Fruit fly (Drosophila melanogaster) whole organism, embryonic: ENCODE measurements around the gene Papss.
A peak's percentile ranks its signal among the peaks of the same experiment; 100 is the strongest.

Source experiments
- Asciz ChIP-seq: fragments of 200-800 bp; sonication (Bioruptor generic); optimal IDR thresholded peaks from 2 replicates; lab custom pipeline; 2017; ENCODE audit warnings: missing biosample characterization, mild to moderate bottlenecking, missing genetic modification characterization, missing genetic modification reagents
- Atf-2 ChIP-seq: fragments of 200-800 bp; sonication (Bioruptor generic); optimal IDR thresholded peaks from 2 replicates; lab custom pipeline; 2016; ENCODE audit warnings: missing biosample characterization, missing genetic modification characterization
- B-H2 ChIP-seq: fragments of 200-800 bp; sonication (Bioruptor generic); optimal IDR thresholded peaks from 2 replicates; lab custom pipeline; 2018; ENCODE audit warnings: missing biosample characterization, mild to moderate bottlenecking, missing genetic modification characterization
- CG10654 ChIP-seq: fragments of 200-800 bp; sonication (Bioruptor generic); optimal IDR thresholded peaks from 2 replicates; lab custom pipeline; 2016; ENCODE audit warnings: missing biosample characterization, missing genetic modification characterization
- CG11085 ChIP-seq: fragments of 200-800 bp; sonication (Bioruptor generic); IDR thresholded peaks from 2 replicates; pipeline ENCODE4 v1.3.6; 2022; ENCODE audit warnings: missing biosample characterization, missing genetic modification characterization
- CG11695 ChIP-seq: fragments of 200-800 bp; sonication (Bioruptor generic); IDR thresholded peaks from 3 replicates; pipeline ENCODE4 v1.3.6; 2022; ENCODE audit warnings: missing biosample characterization, missing genetic modification characterization
- CG12942 ChIP-seq: fragments of 200-800 bp; sonication (Bioruptor generic); optimal IDR thresholded peaks from 3 replicates; lab custom pipeline; 2016; ENCODE audit warnings: missing biosample characterization, missing genetic modification characterization
- CG14050 ChIP-seq: fragments of 200-800 bp; sonication (Bioruptor generic); IDR thresholded peaks from 3 replicates; pipeline ENCODE4 v1.3.6; 2022; ENCODE audit warnings: missing biosample characterization, missing genetic modification characterization
- CG1647 ChIP-seq: fragments of 200-800 bp; sonication (Bioruptor generic); optimal IDR thresholded peaks from 3 replicates; lab custom pipeline; 2016; ENCODE audit warnings: missing biosample characterization, missing genetic modification characterization
- CG17361 ChIP-seq: fragments of 200-800 bp; sonication (Bioruptor generic); IDR thresholded peaks from 3 replicates; pipeline ENCODE4 v1.3.6; 2022; ENCODE audit warnings: missing biosample characterization, missing genetic modification characterization
- CG2120 ChIP-seq: fragments of 200-800 bp; sonication (Bioruptor generic); optimal IDR thresholded peaks from 3 replicates; lab custom pipeline; 2016; ENCODE audit warnings: missing biosample characterization, missing genetic modification characterization
- CG31388 ChIP-seq: fragments of 200-800 bp; sonication (Bioruptor generic); optimal IDR thresholded peaks from 2 replicates; lab custom pipeline; 2016; ENCODE audit warnings: missing biosample characterization, missing genetic modification characterization
- CG3847 ChIP-seq: fragments of 200-800 bp; sonication (Bioruptor generic); IDR thresholded peaks from 2 replicates; pipeline ENCODE4 v1.3.6; 2022; ENCODE audit warnings: missing biosample characterization, missing genetic modification characterization
- CG3995 ChIP-seq: fragments of 200-800 bp; sonication (Bioruptor generic); optimal IDR thresholded peaks from 3 replicates; lab custom pipeline; 2016; ENCODE audit warnings: missing biosample characterization, missing genetic modification characterization
- CG4424 ChIP-seq: fragments of 200-800 bp; sonication (Bioruptor generic); optimal IDR thresholded peaks from 3 replicates; lab custom pipeline; 2016; ENCODE audit warnings: missing biosample characterization, missing genetic modification characterization
- CG7839 ChIP-seq: fragments of 200-800 bp; sonication (Bioruptor generic); optimal IDR thresholded peaks from 3 replicates; lab custom pipeline; 2018; ENCODE audit warnings: missing biosample characterization, mild to moderate bottlenecking, missing genetic modification characterization, moderate library complexity
- CG9797 ChIP-seq: fragments of 200-800 bp; sonication (Bioruptor generic); optimal IDR thresholded peaks from 3 replicates; lab custom pipeline; 2018; ENCODE audit warnings: missing biosample characterization, mild to moderate bottlenecking, missing genetic modification characterization
- CG9932 ChIP-seq: fragments of 200-800 bp; sonication (Bioruptor generic); IDR thresholded peaks from 2 replicates; pipeline ENCODE4 v1.3.6; 2022; ENCODE audit warnings: missing biosample characterization, missing genetic modification characterization
- D ChIP-seq, 2 experiments: fragments of 200-800 bp in 1 of 2; fragments of >200 bp in 1 of 2; sonication (Bioruptor generic) in 1 of 2; optimal IDR thresholded peaks; 2 replicates in 1 of 2; 3 replicates in 1 of 2; lab custom pipeline; 2017; ENCODE audit warnings: mild to moderate bottlenecking in 1 of 2, missing biosample characterization in 1 of 2, missing genetic modification characterization in 1 of 2, missing genetic modification reagents in 1 of 2
- D19A ChIP-seq: fragments of 200-800 bp; optimal IDR thresholded peaks from 3 replicates; lab custom pipeline; 2019; ENCODE audit warnings: missing biosample characterization, mild to moderate bottlenecking, missing genetic modification characterization, moderate library complexity
- Eip74EF ChIP-seq, 2 experiments: fragments of 200-800 bp in 1 of 2; fragments of >200 bp in 1 of 2; sonication (Bioruptor generic) in 1 of 2; optimal IDR thresholded peaks; 2 replicates each; lab custom pipeline; 2017 to 2019; ENCODE audit warnings: missing biosample characterization in 2 of 2, missing genetic modification characterization in 2 of 2, mild to moderate bottlenecking in 1 of 2, moderate library complexity in 1 of 2
- Max ChIP-seq: fragments of 200-800 bp; sonication (Bioruptor generic); optimal IDR thresholded peaks from 2 replicates; lab custom pipeline; 2016; ENCODE audit warnings: missing biosample characterization, mild to moderate bottlenecking, missing genetic modification characterization
- Meics ChIP-seq: fragments of 200-800 bp; sonication (Bioruptor generic); optimal IDR thresholded peaks from 2 replicates; lab custom pipeline; 2017; ENCODE audit warnings: missing biosample characterization, mild to moderate bottlenecking, missing genetic modification characterization
- NC2α ChIP-seq: fragments of 200-800 bp; sonication (Bioruptor generic); optimal IDR thresholded peaks from 2 replicates; lab custom pipeline; 2016; ENCODE audit warnings: missing biosample characterization, missing genetic modification characterization
- Nf-YB ChIP-seq: fragments of 200-800 bp; sonication (Bioruptor generic); optimal IDR thresholded peaks from 3 replicates; lab custom pipeline; 2019; ENCODE audit warnings: missing biosample characterization, mild to moderate bottlenecking, missing genetic modification characterization, moderate library complexity
- Scr ChIP-seq: fragments of 200-800 bp; sonication (Bioruptor generic); IDR thresholded peaks from 2 replicates; pipeline ENCODE4 v1.3.6; 2022; ENCODE audit warnings: missing biosample characterization, missing genetic modification characterization; ENCODE audit not compliant: partially characterized antibody
- Side ChIP-seq: fragments of 200-800 bp; sonication (Bioruptor generic); optimal IDR thresholded peaks from 2 replicates; lab custom pipeline; 2016; ENCODE audit warnings: missing biosample characterization, missing genetic modification characterization
- YL-1 ChIP-seq: fragments of 200-800 bp; sonication (Bioruptor generic); optimal IDR thresholded peaks from 3 replicates; lab custom pipeline; 2017; ENCODE audit warnings: missing biosample characterization, mild to moderate bottlenecking, missing genetic modification characterization
- bowl ChIP-seq: fragments of 200-800 bp; sonication (Bioruptor generic); IDR thresholded peaks from 2 replicates; pipeline ENCODE4 v1.3.6; 2022; ENCODE audit warnings: missing biosample characterization, missing genetic modification characterization
- chif ChIP-seq, 2 experiments: fragments of 200-800 bp; sonication (Bioruptor generic); optimal IDR thresholded peaks; 3 replicates each; lab custom pipeline; 2016; ENCODE audit warnings: missing biosample characterization in 2 of 2, missing genetic modification characterization in 2 of 2
- dmrt99B ChIP-seq: fragments of 200-800 bp; sonication (Bioruptor generic); optimal IDR thresholded peaks from 2 replicates; lab custom pipeline; 2018; ENCODE audit warnings: missing biosample characterization, mild to moderate bottlenecking, missing genetic modification characterization, moderate library complexity
- hkb ChIP-seq, 2 experiments: fragments of 200-800 bp in 1 of 2; fragments of >200 bp in 1 of 2; sonication (Bioruptor generic) in 1 of 2; IDR thresholded peaks in 1 of 2; optimal IDR thresholded peaks in 1 of 2; 2 replicates each; pipeline versions ENCODE4 v1.3.6 to Lab custom; 2017 to 2022; ENCODE audit warnings: missing biosample characterization in 1 of 2, missing genetic modification characterization in 1 of 2
- lilli ChIP-seq: fragments of 200-800 bp; sonication (Bioruptor generic); optimal IDR thresholded peaks from 3 replicates; lab custom pipeline; 2016; ENCODE audit warnings: missing biosample characterization, missing genetic modification characterization
- odd ChIP-seq: fragments of 200-800 bp; sonication (Bioruptor generic); optimal IDR thresholded peaks from 2 replicates; lab custom pipeline; 2017; ENCODE audit warnings: missing biosample characterization, mild to moderate bottlenecking, missing genetic modification characterization
- pfk ChIP-seq: fragments of 200-800 bp; sonication (Bioruptor generic); optimal IDR thresholded peaks from 2 replicates; lab custom pipeline; 2018; ENCODE audit warnings: missing biosample characterization, mild to moderate bottlenecking, missing genetic modification characterization, moderate library complexity
- phol ChIP-seq: fragments of 200-800 bp; sonication (Bioruptor generic); optimal IDR thresholded peaks from 3 replicates; lab custom pipeline; 2018; ENCODE audit warnings: missing biosample characterization, mild to moderate bottlenecking, missing genetic modification characterization, moderate library complexity
- pzg ChIP-seq: fragments of 200-800 bp; sonication (Bioruptor generic); optimal IDR thresholded peaks from 3 replicates; lab custom pipeline; 2018; ENCODE audit warnings: missing biosample characterization, mild to moderate bottlenecking, missing genetic modification characterization, moderate library complexity
- repo ChIP-seq: fragments of 200-800 bp; sonication (Bioruptor generic); optimal IDR thresholded peaks from 2 replicates; lab custom pipeline; 2016; ENCODE audit warnings: missing biosample characterization, missing genetic modification characterization
- sens ChIP-seq: fragments of 200-800 bp; sonication (Bioruptor generic); peaks from one replicate; lab custom pipeline; 2016; ENCODE audit warnings: missing biosample characterization, missing genetic modification characterization
- slp2 ChIP-seq: fragments of 200-800 bp; sonication (Bioruptor generic); optimal IDR thresholded peaks from 2 replicates; lab custom pipeline; 2016; ENCODE audit warnings: missing biosample characterization, missing genetic modification characterization
- tap ChIP-seq: fragments of 200-800 bp; optimal IDR thresholded peaks from 3 replicates; lab custom pipeline; 2019; ENCODE audit warnings: missing biosample characterization, mild to moderate bottlenecking, missing genetic modification characterization, moderate library complexity
- tna ChIP-seq: fragments of 200-800 bp; sonication (Bioruptor generic); IDR thresholded peaks from 2 replicates; pipeline ENCODE4 v1.3.6; 2022; ENCODE audit warnings: missing biosample characterization, missing genetic modification characterization; ENCODE audit not compliant: partially characterized antibody

Gene Papss

DNA sequence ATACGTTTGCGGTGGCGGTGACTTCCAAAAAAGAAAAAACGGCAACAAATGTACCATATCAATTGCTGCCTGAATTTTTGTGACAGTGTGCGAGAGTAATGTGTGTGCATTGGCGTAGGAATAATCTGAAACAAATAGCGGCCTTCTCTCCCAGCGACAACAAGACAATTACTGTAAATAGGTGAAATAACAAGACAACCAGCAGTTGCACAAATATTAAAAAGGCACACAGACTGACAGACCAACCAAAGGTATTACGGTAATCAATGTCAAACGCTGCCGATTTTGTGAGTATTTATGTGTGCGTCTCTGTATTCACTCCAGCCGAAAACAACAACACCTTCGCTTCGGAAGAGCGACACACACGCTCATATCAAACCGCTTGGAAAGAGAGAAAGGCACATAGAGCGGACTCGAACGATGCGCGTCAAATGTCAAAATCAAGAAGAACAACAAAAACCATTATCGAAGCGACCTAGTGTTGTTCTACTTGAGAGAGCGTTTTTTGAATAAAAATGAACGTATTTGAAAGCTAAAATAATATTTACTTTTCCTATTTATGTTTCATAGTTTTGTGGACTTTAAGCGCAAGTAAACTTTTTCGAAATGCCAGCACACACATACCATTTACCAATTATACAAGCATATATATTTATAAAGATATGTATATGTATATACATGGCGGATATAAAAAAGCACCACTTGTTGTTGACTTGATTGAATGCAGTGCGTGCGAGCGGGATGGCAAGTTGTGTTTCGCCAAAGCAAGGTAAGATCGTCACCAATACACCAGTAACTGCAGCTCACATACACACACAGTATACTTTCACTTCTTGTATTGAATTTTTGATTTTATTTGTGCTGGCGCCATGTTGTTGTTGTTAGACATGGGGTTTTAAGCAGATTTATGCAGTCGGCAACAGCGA, 62.0 kb downstream of the Papss start (continued):
- TF ChIP-seq tap (tag; lab: Kevin White, UChicago) (no peak), Eip74EF (GFP tag; optimal IDR thresholded peaks at IDR 0.05; lab: Kevin White, UChicago) (peak in 1 of 2 experiments; percentile 20)

dm6 chr3L:19907706-19908070, 62.6 kb downstream of the Papss start:
- TF ChIP-seq Atf-2 (peak; percentile 7), sens (peak; percentile 70), B-H2 (no peak), Asciz (peak; percentile 6), YL-1 (GFP tag; lab: Kevin White, UChicago) (no peak), CG9932 (GFP tag; lab: Robert Waterston, UW) (no peak), chif (GFP tag; optimal IDR thresholded peaks at IDR 0.05; lab: Kevin White, UChicago) (peak in 1 of 2 experiments; percentile 2), CG11695 (GFP tag; lab: Robert Waterston, UW) (0 out of 3 replicates have a peak, but pooled peaks have one; percentile 14), CG14050 (GFP tag; lab: Robert Waterston, UW) (0 out of 3 replicates have a peak, but pooled peaks have one; percentile 2), phol (tag; lab: Kevin White, UChicago) (peak; percentile 35), CG10654 (GFP tag; lab: Kevin White, UChicago) (no peak), D (optimal IDR thresholded peaks at IDR 0.05; lab: Kevin White, UChicago) (no peak), D (GFP tag; optimal IDR thresholded peaks at IDR 0.05; lab: Kevin White, UChicago) (peak; percentile 18), D19A (tag; lab: Kevin White, UChicago) (peak; percentile 59), tna (GFP tag; lab: Robert Waterston, UW) (0 out of 2 replicates have a peak, but pooled peaks have one; percentile 20), pzg (GFP tag; lab: Kevin White, UChicago) (no peak)

dm6 chr3L:19908201-19909127, 63.4 kb downstream of the Papss start:
- TF ChIP-seq repo = no peak
- no peak for TF ChIP-seq Meics (GFP tag; lab: Kevin White, UChicago)
- TF ChIP-seq CG3995 (GFP tag; lab: Kevin White, UChicago) = no peak
- no peak for TF ChIP-seq bowl (GFP tag; lab: Robert Waterston, UW)
- no peak for TF ChIP-seq CG2120 (GFP tag; lab: Kevin White, UChicago)
- TF ChIP-seq hkb (optimal IDR thresholded peaks at IDR 0.05; lab: Kevin White, UChicago) = no peak
- TF ChIP-seq hkb (GFP tag; IDR thresholded peaks at IDR 0.05; lab: Robert Waterston, UW) = no peak
- TF ChIP-seq Max (GFP tag; lab: Kevin White, UChicago) = no peak
- TF ChIP-seq dmrt99B = no peak
- no peak for TF ChIP-seq pfk (GFP tag; lab: Kevin White, UChicago)
- TF ChIP-seq lilli (GFP tag; lab: Kevin White, UChicago) = no peak
- TF ChIP-seq CG12942 (GFP tag; lab: Kevin White, UChicago) = no peak
- no peak for TF ChIP-seq CG9797 (GFP tag; lab: Kevin White, UChicago)
- TF ChIP-seq CG17361 = no peak
- TF ChIP-seq Side = no peak
- no peak for TF ChIP-seq odd (GFP tag; lab: Kevin White, UChicago)
- no peak for TF ChIP-seq CG1647
- no peak for TF ChIP-seq CG31388 (GFP tag; lab: Kevin White, UChicago)
- TF ChIP-seq slp2 (GFP tag; lab: Kevin White, UChicago) = no peak
- no peak for TF ChIP-seq CG3847
- no peak for TF ChIP-seq Nf-YB (GFP tag; lab: Kevin White, UChicago)
- TF ChIP-seq NC2α (GFP tag; lab: Kevin White, UChicago) = no peak
- no peak for TF ChIP-seq CG4424 (GFP tag; lab: Kevin White, UChicago)
- no peak for TF ChIP-seq CG7839
- peak; percentile 35 for TF ChIP-seq Scr (GFP tag; lab: Robert Waterston, UW)
- TF ChIP-seq CG14050 (GFP tag; lab: Robert Waterston, UW) = no peak
- no peak for TF ChIP-seq CG11085 (GFP tag; lab: Robert Waterston, UW)
- TF ChIP-seq YL-1 (GFP tag; lab: Kevin White, UChicago) = no peak
